Worm (Caenorhabditis elegans) whole organism, dauer: ENCODE measurements around the gene srx-17.

Experiments used
- unc-62 ChIP-seq: sonication (generic microtip); optimal IDR thresholded peaks from 2 replicates; lab custom pipeline; 2017; ENCODE audit warnings: missing biosample characterization, missing genetic modification reagents, missing genetic modification characterization

Gene srx-17

ce11 chrV:13839433-13839832 lies 1.6 kb upstream of the srx-17 start, which contains the start of gene F55B12.10:
TSS of gene F55B12.10 (plus strand) at chrV:13839733.
- TF ChIP-seq unc-62 (GFP tag; lab: Kevin White, UChicago): no peak

- TF ChIP-seq unc-62 (GFP tag; lab: Kevin White, UChicago): no peak
These were observed 2.1 kb downstream of the srx-17 start, which contains the start of gene srx-130 for ce11 chrV:13843147-13843546. TSS of gene srx-130 (plus strand) at chrV:13843447.

ce11 chrV:13845136-13845535 lies 4.1 kb downstream of the srx-17 start, which contains the start of gene srx-131:
TSS of gene srx-131 (plus strand) at chrV:13845436.
- TF ChIP-seq unc-62 (GFP tag; lab: Kevin White, UChicago): no peak

- no peak for TF ChIP-seq unc-62 (GFP tag; lab: Kevin White, UChicago)
These were observed 7.4 kb downstream of the srx-17 start, which contains the start of gene srx-133 for ce11 chrV:13848379-13848778. TSS of gene srx-133 (plus strand) at chrV:13848679.

- no peak for TF ChIP-seq unc-62 (GFP tag; lab: Kevin White, UChicago)
These were observed 9.2 kb downstream of the srx-17 start, which contains the start of gene hpx-2 for ce11 chrV:13850170-13850569. TSS of gene hpx-2 (plus strand) at chrV:13850470.

ce11 chrV:13854306-13854705 lies 13.3 kb downstream of the srx-17 start, which contains the start of gene ttr-21:
TSS of gene ttr-21 (minus strand) at chrV:13854405.
- no peak for TF ChIP-seq unc-62 (GFP tag; lab: Kevin White, UChicago)

- TF ChIP-seq unc-62 (GFP tag; lab: Kevin White, UChicago): no peak
These were observed 15.4 kb downstream of the srx-17 start, which contains the start of gene srx-134 for ce11 chrV:13856376-13856775. TSS of gene srx-134 (minus strand) at chrV:13856476.

- no peak for TF ChIP-seq unc-62 (GFP tag; lab: Kevin White, UChicago)
These were observed 16.1 kb downstream of the srx-17 start, which contains the start of gene srx-136 for ce11 chrV:13857132-13857531. TSS of gene srx-136 (plus strand) at chrV:13857432.

ce11 chrV:13858906-13859305 lies 17.9 kb downstream of the srx-17 start, which contains the start of gene srx-135:
TSS of gene srx-135 (plus strand) at chrV:13859206.
- no peak for TF ChIP-seq unc-62 (GFP tag; lab: Kevin White, UChicago)

ce11 chrV:13862505-13862904 lies 21.5 kb downstream of the srx-17 start, which contains the start of gene srx-137:
TSS of gene srx-137 (plus strand) at chrV:13862805.
- no peak for TF ChIP-seq unc-62 (GFP tag; lab: Kevin White, UChicago)

- no peak for TF ChIP-seq unc-62 (GFP tag; lab: Kevin White, UChicago)
These were observed 22.7 kb downstream of the srx-17 start for ce11 chrV:13863700-13864099.

ce11 chrV:13866353-13866752 lies 25.3 kb downstream of the srx-17 start, which contains the start of gene nhr-175:
TSS of gene nhr-175 (plus strand) at chrV:13866691.
- no peak for TF ChIP-seq unc-62 (GFP tag; lab: Kevin White, UChicago)

ce11 chrV:13869551-13869950 lies 28.5 kb downstream of the srx-17 start:
- no peak for TF ChIP-seq unc-62 (GFP tag; lab: Kevin White, UChicago)

- TF ChIP-seq unc-62 (GFP tag; lab: Kevin White, UChicago): no peak
These were observed 31.9 kb downstream of the srx-17 start, which contains the start of gene cpt-5 for ce11 chrV:13872895-13873294. TSS of gene cpt-5 (plus strand) at chrV:13873195.

- TF ChIP-seq unc-62 (GFP tag; lab: Kevin White, UChicago): no peak
These were observed 32.3 kb downstream of the srx-17 start for ce11 chrV:13873323-13873722.

ce11 chrV:13876529-13876928 lies 35.5 kb downstream of the srx-17 start, which contains the start of gene T22G5.1:
TSS of gene T22G5.1 (plus strand) at chrV:13876829.
- no peak for TF ChIP-seq unc-62 (GFP tag; lab: Kevin White, UChicago)

ce11 chrV:13878226-13878625 lies 37.2 kb downstream of the srx-17 start:
- no peak for TF ChIP-seq unc-62 (GFP tag; lab: Kevin White, UChicago)
